Fruit fly (Drosophila melanogaster) whole organism, embryonic: Measurements from ENCODE around the gene Lztr1.

Source experiments
- Awh ChIP-seq: fragments of 200-800 bp; sonication (Bioruptor generic); IDR thresholded peaks from 2 replicates; pipeline ENCODE4, ENCODE4 v1.3.6; 2022; ENCODE audit warnings: missing biosample characterization, missing genetic modification characterization
- B-H1 ChIP-seq: fragments of 200-800 bp; sonication (Bioruptor generic); IDR thresholded peaks from 3 replicates; pipeline ENCODE4 v1.3.6; 2022; ENCODE audit warnings: missing biosample characterization, missing genetic modification characterization
- Blimp-1 ChIP-seq: fragments of 200-800 bp; sonication (Bioruptor generic); optimal IDR thresholded peaks from 3 replicates; lab custom pipeline; 2018; ENCODE audit warnings: missing biosample characterization, missing genetic modification characterization, mild to moderate bottlenecking, moderate library complexity, missing genetic modification reagents
- CG10959 ChIP-seq: fragments of 200-800 bp; sonication (Bioruptor generic); IDR thresholded peaks from 2 replicates; pipeline ENCODE4 v1.3.6; 2022; ENCODE audit warnings: missing biosample characterization, missing genetic modification characterization
- CG11723 ChIP-seq: fragments of 200-800 bp; sonication (Bioruptor generic); optimal IDR thresholded peaks from 2 replicates; lab custom pipeline; 2017; ENCODE audit warnings: missing biosample characterization, mild to moderate bottlenecking, missing genetic modification characterization
- CG1233 ChIP-seq: fragments of 200-800 bp; sonication (Bioruptor generic); optimal IDR thresholded peaks from 4 replicates; lab custom pipeline; 2018; ENCODE audit warnings: missing biosample characterization, mild to moderate bottlenecking, missing genetic modification characterization
- CG12659 ChIP-seq: fragments of 200-800 bp; sonication (Bioruptor generic); optimal IDR thresholded peaks from 3 replicates; lab custom pipeline; 2017; ENCODE audit warnings: mild to moderate bottlenecking, missing biosample characterization, missing genetic modification reagents, missing genetic modification characterization
- CG13424 ChIP-seq: fragments of 200-800 bp; sonication (Bioruptor generic); optimal IDR thresholded peaks from 2 replicates; lab custom pipeline; 2019; ENCODE audit warnings: missing biosample characterization, mild to moderate bottlenecking, missing genetic modification characterization, moderate library complexity
- CG1529 ChIP-seq: fragments of 200-800 bp; sonication (Bioruptor generic); optimal IDR thresholded peaks from 3 replicates; lab custom pipeline; 2018; ENCODE audit warnings: missing biosample characterization, missing genetic modification characterization
- CG17359 ChIP-seq: fragments of 200-800 bp; sonication (Bioruptor generic); optimal IDR thresholded peaks from 3 replicates; lab custom pipeline; 2018; ENCODE audit warnings: missing biosample characterization, mild to moderate bottlenecking, missing genetic modification characterization, moderate library complexity
- CG2678 ChIP-seq: fragments of 200-800 bp; sonication (Bioruptor generic); optimal IDR thresholded peaks from 3 replicates; lab custom pipeline; 2019; ENCODE audit warnings: missing biosample characterization, mild to moderate bottlenecking, missing genetic modification characterization, moderate library complexity
- CG2875 ChIP-seq: fragments of 200-800 bp; sonication (Bioruptor generic); optimal IDR thresholded peaks from 2 replicates; lab custom pipeline; 2017; ENCODE audit warnings: missing biosample characterization, mild to moderate bottlenecking, missing genetic modification characterization, missing genetic modification reagents
- CG6175 ChIP-seq: fragments of 200-800 bp; sonication (Bioruptor generic); IDR thresholded peaks from 3 replicates; pipeline ENCODE4 v1.3.6; 2022; ENCODE audit warnings: missing biosample characterization, missing genetic modification characterization
- CG8924 ChIP-seq: fragments of 200-800 bp; optimal IDR thresholded peaks from 3 replicates; lab custom pipeline; 2019; ENCODE audit warnings: missing biosample characterization, mild to moderate bottlenecking, missing genetic modification characterization, moderate library complexity
- CTCF ChIP-seq: fragments of 200-800 bp; sonication (Bioruptor generic); optimal IDR thresholded peaks from 2 replicates; lab custom pipeline; 2017; ENCODE audit warnings: missing biosample characterization, mild to moderate bottlenecking, missing genetic modification characterization, moderate library complexity
- D19A ChIP-seq: fragments of 200-800 bp; optimal IDR thresholded peaks from 3 replicates; lab custom pipeline; 2019; ENCODE audit warnings: missing biosample characterization, mild to moderate bottlenecking, missing genetic modification characterization, moderate library complexity
- Doc3 ChIP-seq: fragments of 200-800 bp; sonication (Bioruptor generic); IDR thresholded peaks from 3 replicates; pipeline ENCODE4 v1.3.6; 2022; ENCODE audit warnings: missing biosample characterization, missing genetic modification characterization; ENCODE audit not compliant: partially characterized antibody
- E2f2 ChIP-seq: fragments of 200-800 bp; sonication (Bioruptor generic); IDR thresholded peaks from 2 replicates; pipeline ENCODE4 v1.3.6; 2022; ENCODE audit warnings: missing biosample characterization, missing genetic modification characterization
- Elba2 ChIP-seq: fragments of 200-800 bp; sonication (Bioruptor generic); optimal IDR thresholded peaks from 3 replicates; lab custom pipeline; 2016; ENCODE audit warnings: missing biosample characterization, missing genetic modification characterization
- Ets97D ChIP-seq: fragments of 200-800 bp; sonication (Bioruptor generic); optimal IDR thresholded peaks from 3 replicates; lab custom pipeline; 2016; ENCODE audit warnings: missing biosample characterization, missing genetic modification characterization
- HmgZ ChIP-seq: fragments of 200-800 bp; sonication (Bioruptor generic); optimal IDR thresholded peaks from 2 replicates; lab custom pipeline; 2018; ENCODE audit warnings: missing biosample characterization, mild to moderate bottlenecking, missing genetic modification characterization
- Hmr ChIP-seq: fragments of 200-800 bp; sonication (Bioruptor generic); optimal IDR thresholded peaks from 3 replicates; lab custom pipeline; 2017; ENCODE audit warnings: mild to moderate bottlenecking, missing biosample characterization, missing genetic modification reagents, missing genetic modification characterization
- Kr ChIP-seq: fragments of 200-800 bp; sonication (Bioruptor generic); optimal IDR thresholded peaks from 2 replicates; lab custom pipeline; 2017; ENCODE audit warnings: missing biosample characterization, mild to moderate bottlenecking, missing genetic modification characterization
- Nf-YC ChIP-seq: fragments of 200-800 bp; optimal IDR thresholded peaks from 3 replicates; lab custom pipeline; 2019; ENCODE audit warnings: missing biosample characterization, mild to moderate bottlenecking, missing genetic modification characterization, moderate library complexity
- Side ChIP-seq: fragments of 200-800 bp; sonication (Bioruptor generic); optimal IDR thresholded peaks from 2 replicates; lab custom pipeline; 2016; ENCODE audit warnings: missing biosample characterization, missing genetic modification characterization
- Six4 ChIP-seq: fragments of 200-800 bp; sonication (Bioruptor generic); optimal IDR thresholded peaks from 2 replicates; lab custom pipeline; 2016; ENCODE audit warnings: missing biosample characterization, missing genetic modification characterization
- Spps ChIP-seq: fragments of 200-800 bp; sonication (Bioruptor generic); optimal IDR thresholded peaks from 2 replicates; lab custom pipeline; 2018; ENCODE audit warnings: missing biosample characterization, mild to moderate bottlenecking, missing genetic modification characterization
- Trl ChIP-seq, 3 experiments: fragments of >200 bp in 2 of 3; fragments of 200-800 bp in 1 of 3; sonication (Bioruptor generic) in 1 of 3; optimal IDR thresholded peaks; 2 replicates in 1 of 3; 3 replicates in 2 of 3; lab custom pipeline; 2016 to 2017; ENCODE audit warnings: missing biosample characterization in 1 of 3, missing genetic modification characterization in 1 of 3
- br ChIP-seq: fragments of >200 bp; optimal IDR thresholded peaks from 2 replicates; lab custom pipeline; 2017
- cato ChIP-seq: fragments of 200-800 bp; sonication (Bioruptor generic); optimal IDR thresholded peaks from 2 replicates; lab custom pipeline; 2016; ENCODE audit warnings: missing biosample characterization, missing genetic modification characterization, borderline replicate concordance
- chn ChIP-seq: fragments of 200-800 bp; sonication (Bioruptor generic); optimal IDR thresholded peaks from 2 replicates; lab custom pipeline; 2016; ENCODE audit warnings: missing biosample characterization, missing genetic modification characterization
- cwo ChIP-seq: fragments of 200-800 bp; sonication (Bioruptor generic); optimal IDR thresholded peaks from 3 replicates; lab custom pipeline; 2017; ENCODE audit warnings: missing biosample characterization, missing genetic modification characterization, mild to moderate bottlenecking, moderate library complexity, missing genetic modification reagents
- dan ChIP-seq: fragments of 200-800 bp; sonication (Bioruptor generic); IDR thresholded peaks from 2 replicates; pipeline ENCODE4 v1.3.6; 2022; ENCODE audit warnings: missing biosample characterization, missing genetic modification characterization
- dati ChIP-seq: fragments of 200-800 bp; sonication (Bioruptor generic); IDR thresholded peaks from 2 replicates; pipeline ENCODE4 v1.3.6; 2022; ENCODE audit warnings: missing biosample characterization, missing genetic modification characterization
- dimm ChIP-seq: fragments of 200-800 bp; sonication (Bioruptor generic); IDR thresholded peaks from 2 replicates; pipeline ENCODE4 v1.3.6; 2022; ENCODE audit warnings: missing biosample characterization, missing genetic modification characterization
- dmrt11E ChIP-seq: fragments of 200-800 bp; sonication (Bioruptor generic); optimal IDR thresholded peaks from 3 replicates; lab custom pipeline; 2018; ENCODE audit warnings: missing biosample characterization, mild to moderate bottlenecking, missing genetic modification characterization, moderate library complexity
- dpn ChIP-seq, 2 experiments: fragments of 200-800 bp; sonication (Bioruptor generic); optimal IDR thresholded peaks; 3 replicates each; lab custom pipeline; 2016; ENCODE audit warnings: missing biosample characterization in 2 of 2, missing genetic modification characterization in 2 of 2
- fd96Cb ChIP-seq: fragments of 200-800 bp; sonication (Bioruptor generic); optimal IDR thresholded peaks from 2 replicates; lab custom pipeline; 2018; ENCODE audit warnings: missing biosample characterization, mild to moderate bottlenecking, missing genetic modification characterization, moderate library complexity
- gro ChIP-seq: fragments of 200-800 bp; sonication (Bioruptor generic); optimal IDR thresholded peaks from 2 replicates; lab custom pipeline; 2016; ENCODE audit warnings: missing biosample characterization, missing genetic modification characterization
- gsb-n ChIP-seq: fragments of 200-800 bp; sonication (Bioruptor generic); optimal IDR thresholded peaks from 3 replicates; lab custom pipeline; 2018; ENCODE audit warnings: missing biosample characterization, mild to moderate bottlenecking, missing genetic modification characterization
- ind ChIP-seq: fragments of 200-800 bp; sonication (Bioruptor generic); optimal IDR thresholded peaks from 3 replicates; lab custom pipeline; 2016; ENCODE audit warnings: missing biosample characterization, missing genetic modification characterization
- kah ChIP-seq: fragments of 200-800 bp; sonication (Bioruptor generic); optimal IDR thresholded peaks from 2 replicates; lab custom pipeline; 2018; ENCODE audit warnings: missing biosample characterization, mild to moderate bottlenecking, missing genetic modification characterization
- lab ChIP-seq: fragments of 200-800 bp; sonication (Bioruptor generic); optimal IDR thresholded peaks from 3 replicates; lab custom pipeline; 2017; ENCODE audit warnings: missing biosample characterization, missing genetic modification characterization, mild to moderate bottlenecking, moderate library complexity, missing genetic modification reagents
- maf-S ChIP-seq: fragments of 200-800 bp; sonication (Bioruptor generic); optimal IDR thresholded peaks from 2 replicates; lab custom pipeline; 2016; ENCODE audit warnings: missing biosample characterization, missing genetic modification characterization
- pho ChIP-seq: fragments of 200-800 bp; sonication (Bioruptor generic); optimal IDR thresholded peaks from 2 replicates; lab custom pipeline; 2016; ENCODE audit warnings: missing biosample characterization, missing genetic modification characterization
- pnt ChIP-seq: fragments of 200-800 bp; sonication (Bioruptor generic); optimal IDR thresholded peaks from 3 replicates; lab custom pipeline; 2016; ENCODE audit warnings: missing biosample characterization, missing genetic modification characterization
- so ChIP-seq: fragments of 200-800 bp; sonication (Bioruptor generic); IDR thresholded peaks from 3 replicates; pipeline ENCODE4 v1.3.6; 2022; ENCODE audit warnings: missing biosample characterization, missing genetic modification characterization
- sob ChIP-seq: fragments of 200-800 bp; sonication (Bioruptor generic); IDR thresholded peaks from 2 replicates; pipeline ENCODE4 v1.3.6; 2022; ENCODE audit warnings: missing biosample characterization, missing genetic modification characterization
- sug ChIP-seq: fragments of 200-800 bp; optimal IDR thresholded peaks from 2 replicates; lab custom pipeline; 2019; ENCODE audit warnings: missing biosample characterization, mild to moderate bottlenecking, missing genetic modification characterization, moderate library complexity
- tin ChIP-seq: fragments of 200-800 bp; sonication (Bioruptor generic); optimal IDR thresholded peaks from 3 replicates; lab custom pipeline; 2016; ENCODE audit warnings: missing biosample characterization, missing genetic modification characterization

The Lztr1 gene

DNA sequence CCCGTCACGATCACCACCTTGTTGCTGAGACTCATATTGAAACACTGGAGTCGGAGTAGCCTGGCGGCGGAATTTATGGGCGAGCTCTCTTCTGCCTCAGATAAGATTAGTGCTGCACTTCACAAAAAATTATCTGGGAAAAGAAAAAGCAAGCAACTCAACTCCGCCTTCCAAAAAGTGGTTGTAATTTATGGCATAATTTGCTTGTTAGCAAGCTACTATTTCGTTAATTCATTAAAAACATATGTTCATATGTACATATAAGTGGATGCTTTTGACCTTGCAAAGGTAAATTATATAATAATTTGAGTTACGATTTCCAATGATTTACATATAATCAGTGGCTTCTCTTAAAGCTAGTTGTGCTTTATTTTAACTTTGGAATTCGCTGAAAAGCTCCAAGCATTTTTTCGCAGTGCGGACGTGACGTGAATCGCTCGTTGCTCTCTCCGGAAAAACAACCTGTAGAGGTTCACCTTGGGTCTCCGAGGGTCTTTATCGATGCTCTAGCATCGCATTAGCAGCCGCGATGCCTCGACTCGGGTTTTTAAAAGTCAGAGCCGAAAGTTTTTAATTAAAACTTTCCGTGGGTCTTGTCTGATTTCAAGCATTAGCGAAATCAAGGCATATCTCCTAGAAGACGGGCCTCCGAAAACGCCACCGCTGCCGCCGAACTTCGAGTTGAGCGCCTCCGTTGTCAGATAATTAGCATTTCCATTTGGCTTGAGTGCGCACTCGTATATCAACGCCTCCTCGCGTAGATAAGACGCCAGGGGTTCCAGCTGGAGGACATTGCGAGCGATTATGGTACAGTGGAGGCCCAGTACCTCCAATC is 20.3 kb upstream of the Lztr1 start, which contains the start of gene CG3699 (continued):
- peak; percentile 15 for TF ChIP-seq fd96Cb
- TF ChIP-seq B-H1 (GFP tag; lab: Robert Waterston, UW), result no peak
- peak; percentile 77 for TF ChIP-seq CG2678 (tag; lab: Kevin White, UChicago)
- peak; percentile 67 for TF ChIP-seq lab (GFP tag; lab: Kevin White, UChicago)
- peak; percentile 1 for TF ChIP-seq HmgZ (tag; lab: Kevin White, UChicago)
- TF ChIP-seq tin (GFP tag; lab: Kevin White, UChicago), result no peak
- peak; percentile 34 for TF ChIP-seq ind (GFP tag; lab: Kevin White, UChicago)
- TF ChIP-seq kah, result no peak
- TF ChIP-seq so (GFP tag; lab: Robert Waterston, UW), result no peak
- TF ChIP-seq br (lab: Kevin White, UChicago), result no peak
- no peak for TF ChIP-seq CTCF (GFP tag; lab: Kevin White, UChicago)
- TF ChIP-seq CG2875 (GFP tag; lab: Kevin White, UChicago), result no peak
- TF ChIP-seq CG1233 (GFP tag; lab: Kevin White, UChicago), result no peak
- no peak for TF ChIP-seq sob
- TF ChIP-seq CG11723, result no peak
- TF ChIP-seq Awh (GFP tag; lab: Robert Waterston, UW), result no peak
- no peak for TF ChIP-seq Ets97D
- TF ChIP-seq D19A (tag; lab: Kevin White, UChicago), result peak; percentile 14
- no peak for TF ChIP-seq dmrt11E (tag; lab: Kevin White, UChicago)
- TF ChIP-seq Trl (optimal IDR thresholded peaks at IDR 0.05; lab: Kevin White, UChicago), result peak in 1 of 2 experiments; percentile 0
- no peak for TF ChIP-seq Trl (GFP tag; optimal IDR thresholded peaks at IDR 0.05; lab: Kevin White, UChicago)
- peak; percentile 53 for TF ChIP-seq CG12659
- TF ChIP-seq dimm (GFP tag; lab: Robert Waterston, UW), result no peak
- no peak for TF ChIP-seq Side (GFP tag; lab: Kevin White, UChicago)
- TF ChIP-seq Blimp-1, result peak; percentile 26
- peak; percentile 51 for TF ChIP-seq CG8924 (tag; lab: Kevin White, UChicago)
- no peak for TF ChIP-seq gsb-n
- TF ChIP-seq dan (GFP tag; lab: Robert Waterston, UW), result no peak
- no peak for TF ChIP-seq Spps (tag; lab: Kevin White, UChicago)
- peak; percentile 20 for TF ChIP-seq gro (GFP tag; lab: Kevin White, UChicago)
- no peak for TF ChIP-seq CG10959 (GFP tag; lab: Robert Waterston, UW)
- TF ChIP-seq dpn (GFP tag; optimal IDR thresholded peaks at IDR 0.05; lab: Kevin White, UChicago), result peak; percentile 30 to 33
- TF ChIP-seq Nf-YC (tag; lab: Kevin White, UChicago), result peak; percentile 22
- peak; percentile 16 for TF ChIP-seq pnt (GFP tag; lab: Kevin White, UChicago)
- peak; percentile 82 for TF ChIP-seq sug (tag; lab: Kevin White, UChicago)
- no peak for TF ChIP-seq Doc3
- no peak for TF ChIP-seq CG1529
- peak; percentile 64 for TF ChIP-seq cwo (GFP tag; lab: Kevin White, UChicago)
- TF ChIP-seq CG17359 (tag; lab: Kevin White, UChicago), result no peak
- no peak for TF ChIP-seq maf-S (GFP tag; lab: Kevin White, UChicago)
- 0 out of 3 replicates have a peak, but pooled peaks have one; percentile 10 for TF ChIP-seq CG6175 (GFP tag; lab: Robert Waterston, UW)
- TF ChIP-seq E2f2, result no peak
- TF ChIP-seq chn, result no peak
- TF ChIP-seq Kr, result no peak
- peak; percentile 56 for TF ChIP-seq Hmr
- no peak for TF ChIP-seq Elba2 (GFP tag; lab: Kevin White, UChicago)
- TF ChIP-seq CG13424 (tag; lab: Kevin White, UChicago), result peak; percentile 58
- no peak for TF ChIP-seq dati
- peak; percentile 37 for TF ChIP-seq pho (GFP tag; lab: Kevin White, UChicago)
- TF ChIP-seq Six4, result no peak
- no peak for TF ChIP-seq cato (GFP tag; lab: Kevin White, UChicago)
